Worm (Caenorhabditis elegans): ENCODE results near the gene srw-94.

Gene srw-94

ce11 chrIV:4858573-4858972 lies 44.3 kb downstream of the srw-94 start, which contains the start of gene Y17G9A.3:
Y17G9A.3 (minus strand) TSS chrIV:4858673.
- no peak for TF ChIP-seq C08G9.2 (tag; optimal IDR thresholded peaks at IDR 0.05)
- TF ChIP-seq elt-2 (tag; optimal IDR thresholded peaks at IDR 0.05) = no peak

- TF ChIP-seq ceh-18 (tag; optimal IDR thresholded peaks at IDR 0.05) (no peak), madf-2 (tag; optimal IDR thresholded peaks at IDR 0.05) (no peak), hlh-30 (tag; optimal IDR thresholded peaks at IDR 0.05; ENCODE audit: insufficient read depth) (no peak), hlh-15 (tag; optimal IDR thresholded peaks at IDR 0.05) (no peak)
Measured at ce11 chrIV:4861449-4861848, 47.2 kb downstream of the srw-94 start, which contains the start of the genes Y17G9A.4 and str-173. Y17G9A.4 (minus strand) TSS chrIV:4861549. str-173 (plus strand) TSS chrIV:4861773.

ce11 chrIV:4864524-4864923 lies 50.2 kb downstream of the srw-94 start:
- TF ChIP-seq K09A11.1 (tag; optimal IDR thresholded peaks at IDR 0.05; ENCODE audit: insufficient read depth) (no peak), C38D4.7 (GFP tag; optimal IDR thresholded peaks at IDR 0.05) (no peak), ceh-22 (tag; optimal IDR thresholded peaks at IDR 0.05) (no peak), ttx-3 (tag; optimal IDR thresholded peaks at IDR 0.05) (no peak), T23F11.4 (GFP tag; optimal IDR thresholded peaks at IDR 0.05) (no peak), hlh-8 (tag; optimal IDR thresholded peaks at IDR 0.05) (no peak), pqm-1 (tag; optimal IDR thresholded peaks at IDR 0.05) (no peak), hlh-30 (tag; optimal IDR thresholded peaks at IDR 0.05; ENCODE audit: insufficient read depth) (no peak), ceh-45 (GFP tag; IDR thresholded peaks at IDR 0.05) (no peak), ceh-9 (tag; optimal IDR thresholded peaks at IDR 0.05) (no peak), ceh-34 (tag; optimal IDR thresholded peaks at IDR 0.05) (no peak), hlh-15 (tag; optimal IDR thresholded peaks at IDR 0.05) (no peak), tbx-7 (tag; optimal IDR thresholded peaks at IDR 0.05) (no peak)

ce11 chrIV:4866599-4866998 lies 52.3 kb downstream of the srw-94 start:
- TF ChIP-seq sox-2 (GFP tag; IDR thresholded peaks at IDR 0.05) (no peak), nfya-1 (tag; optimal IDR thresholded peaks at IDR 0.05) (no peak), ztf-16 (tag; optimal IDR thresholded peaks at IDR 0.05) (no peak), ceh-6 (GFP tag; optimal IDR thresholded peaks at IDR 0.05) (no peak), K02D7.2 (tag; optimal IDR thresholded peaks at IDR 0.05) (no peak)
